Fruit fly (Drosophila melanogaster) whole organism, embryonic: ENCODE results near the gene MCU.

Source experiments
- Bgb ChIP-seq: fragments of 200-800 bp; sonication (Bioruptor generic); IDR thresholded peaks from 2 replicates; pipeline ENCODE4 v1.3.6; 2022; ENCODE audit warnings: missing biosample characterization, missing genetic modification characterization; ENCODE audit not compliant: partially characterized antibody
- C15 ChIP-seq: fragments of 200-800 bp; sonication (Bioruptor generic); IDR thresholded peaks from 3 replicates; pipeline ENCODE4 v1.3.6; 2022; ENCODE audit warnings: missing biosample characterization, missing genetic modification characterization
- CG10267 ChIP-seq: fragments of 200-800 bp; sonication (Bioruptor generic); optimal IDR thresholded peaks from 2 replicates; lab custom pipeline; 2018; ENCODE audit warnings: missing biosample characterization, mild to moderate bottlenecking, missing genetic modification characterization, moderate library complexity
- CG10366 ChIP-seq: fragments of 200-800 bp; sonication (Bioruptor generic); IDR thresholded peaks from 2 replicates; pipeline ENCODE4 v1.3.6; 2022; ENCODE audit warnings: missing biosample characterization, missing genetic modification characterization
- CG12391 ChIP-seq: fragments of 200-800 bp; sonication (Bioruptor generic); optimal IDR thresholded peaks from 3 replicates; lab custom pipeline; 2018; ENCODE audit warnings: missing biosample characterization, mild to moderate bottlenecking, missing genetic modification characterization, moderate library complexity
- CG14050 ChIP-seq: fragments of 200-800 bp; sonication (Bioruptor generic); IDR thresholded peaks from 3 replicates; pipeline ENCODE4 v1.3.6; 2022; ENCODE audit warnings: missing biosample characterization, missing genetic modification characterization
- CG15514 ChIP-seq: fragments of 200-800 bp; sonication (Bioruptor generic); optimal IDR thresholded peaks from 3 replicates; lab custom pipeline; 2017; ENCODE audit warnings: missing biosample characterization, missing genetic modification characterization, mild to moderate bottlenecking, moderate library complexity, missing genetic modification reagents
- CG17802 ChIP-seq: fragments of 200-800 bp; sonication (Bioruptor generic); optimal IDR thresholded peaks from 2 replicates; lab custom pipeline; 2018; ENCODE audit warnings: missing biosample characterization, mild to moderate bottlenecking, missing genetic modification characterization, moderate library complexity
- CG17912 ChIP-seq: fragments of 200-800 bp; sonication (Bioruptor generic); optimal IDR thresholded peaks from 2 replicates; lab custom pipeline; 2018; ENCODE audit warnings: missing biosample characterization, mild to moderate bottlenecking, missing genetic modification characterization
- CG18011 ChIP-seq: fragments of 200-800 bp; sonication (Bioruptor generic); optimal IDR thresholded peaks from 2 replicates; lab custom pipeline; 2017; ENCODE audit warnings: missing biosample characterization, missing genetic modification characterization, mild to moderate bottlenecking, moderate library complexity, missing genotype
- CG1832 ChIP-seq: fragments of 200-800 bp; sonication (Bioruptor generic); optimal IDR thresholded peaks from 2 replicates; lab custom pipeline; 2017; ENCODE audit warnings: missing biosample characterization, mild to moderate bottlenecking, missing genetic modification characterization, inconsistent platforms
- CG2678 ChIP-seq: fragments of 200-800 bp; sonication (Bioruptor generic); optimal IDR thresholded peaks from 3 replicates; lab custom pipeline; 2019; ENCODE audit warnings: missing biosample characterization, mild to moderate bottlenecking, missing genetic modification characterization, moderate library complexity
- CG2712 ChIP-seq: fragments of 200-800 bp; optimal IDR thresholded peaks from 3 replicates; lab custom pipeline; 2019; ENCODE audit warnings: missing biosample characterization, mild to moderate bottlenecking, missing genetic modification characterization, moderate library complexity
- CG30020 ChIP-seq: fragments of 200-800 bp; optimal IDR thresholded peaks from 2 replicates; lab custom pipeline; 2019; ENCODE audit warnings: missing biosample characterization, mild to moderate bottlenecking, missing genetic modification characterization, moderate library complexity
- CG30403 ChIP-seq: fragments of 200-800 bp; sonication (Bioruptor generic); optimal IDR thresholded peaks from 3 replicates; lab custom pipeline; 2016; ENCODE audit warnings: missing biosample characterization, missing genetic modification characterization
- CG31224 ChIP-seq: fragments of 200-800 bp; sonication (Bioruptor generic); IDR thresholded peaks from 2 replicates; pipeline ENCODE4 v1.3.6; 2022; ENCODE audit warnings: missing biosample characterization, missing genetic modification characterization
- CG3163 ChIP-seq: fragments of 200-800 bp; sonication (Bioruptor generic); optimal IDR thresholded peaks from 3 replicates; lab custom pipeline; 2016; ENCODE audit warnings: missing biosample characterization, missing genetic modification characterization
- CG34224 ChIP-seq: fragments of 200-800 bp; sonication (Bioruptor generic); IDR thresholded peaks from 3 replicates; pipeline ENCODE4 v1.3.6; 2022; ENCODE audit warnings: missing biosample characterization, missing genetic modification characterization; ENCODE audit not compliant: partially characterized antibody
- CG42726 ChIP-seq: fragments of 200-800 bp; sonication (Bioruptor generic); IDR thresholded peaks from 2 replicates; pipeline ENCODE4 v1.3.6; 2022; ENCODE audit warnings: missing biosample characterization, missing genetic modification characterization; ENCODE audit not compliant: partially characterized antibody
- CG4328 ChIP-seq: fragments of 200-800 bp; sonication (Bioruptor generic); optimal IDR thresholded peaks from 3 replicates; lab custom pipeline; 2017; ENCODE audit warnings: missing biosample characterization, missing genetic modification reagents, missing genetic modification characterization
- CG4820 ChIP-seq: fragments of 200-800 bp; sonication (Bioruptor generic); optimal IDR thresholded peaks from 3 replicates; lab custom pipeline; 2016; ENCODE audit warnings: missing biosample characterization, missing genetic modification characterization
- CG7928 ChIP-seq: fragments of 200-800 bp; sonication (Bioruptor generic); optimal IDR thresholded peaks from 2 replicates; lab custom pipeline; 2017; ENCODE audit warnings: missing biosample characterization, mild to moderate bottlenecking, missing genetic modification characterization
- Elba2 ChIP-seq: fragments of 200-800 bp; sonication (Bioruptor generic); optimal IDR thresholded peaks from 3 replicates; lab custom pipeline; 2016; ENCODE audit warnings: missing biosample characterization, missing genetic modification characterization
- HLHmδ ChIP-seq: fragments of 200-800 bp; sonication (Bioruptor generic); optimal IDR thresholded peaks from 2 replicates; lab custom pipeline; 2018; ENCODE audit warnings: missing biosample characterization, mild to moderate bottlenecking, missing genetic modification characterization, moderate library complexity
- Mes4 ChIP-seq: fragments of 200-800 bp; sonication (Bioruptor generic); optimal IDR thresholded peaks from 2 replicates; lab custom pipeline; 2016; ENCODE audit warnings: missing biosample characterization, missing genetic modification characterization
- Nf-YB ChIP-seq: fragments of 200-800 bp; sonication (Bioruptor generic); optimal IDR thresholded peaks from 3 replicates; lab custom pipeline; 2019; ENCODE audit warnings: missing biosample characterization, mild to moderate bottlenecking, missing genetic modification characterization, moderate library complexity
- Optix ChIP-seq: fragments of 200-800 bp; sonication (Bioruptor generic); IDR thresholded peaks from 3 replicates; pipeline ENCODE4 v1.3.6; 2022; ENCODE audit warnings: missing biosample characterization, missing genetic modification characterization
- Rfx ChIP-seq: fragments of 200-800 bp; sonication (Bioruptor generic); IDR thresholded peaks from 2 replicates; pipeline ENCODE4 v1.3.6; 2022; ENCODE audit warnings: missing biosample characterization, missing genetic modification characterization
- Scr ChIP-seq: fragments of 200-800 bp; sonication (Bioruptor generic); IDR thresholded peaks from 2 replicates; pipeline ENCODE4 v1.3.6; 2022; ENCODE audit warnings: missing biosample characterization, missing genetic modification characterization; ENCODE audit not compliant: partially characterized antibody
- Sin3A ChIP-seq: fragments of >200 bp; optimal IDR thresholded peaks from 2 replicates; lab custom pipeline; 2018
- Sry-β ChIP-seq: fragments of 200-800 bp; sonication (Bioruptor generic); optimal IDR thresholded peaks from 2 replicates; lab custom pipeline; 2018; ENCODE audit warnings: missing biosample characterization, mild to moderate bottlenecking, missing genetic modification characterization, moderate library complexity
- Stat92E ChIP-seq, 3 experiments: fragments of >200 bp in 2 of 3; fragments of 200-800 bp in 1 of 3; sonication (Bioruptor generic) in 1 of 3; optimal IDR thresholded peaks; 2 replicates each; lab custom pipeline; 2017 to 2019; ENCODE audit warnings: missing biosample characterization in 3 of 3, missing genetic modification characterization in 3 of 3, mild to moderate bottlenecking in 1 of 3, moderate library complexity in 1 of 3
- Tbp ChIP-seq: fragments of >200 bp; optimal IDR thresholded peaks from 2 replicates; lab custom pipeline; 2018; ENCODE audit warnings: missing biosample characterization, missing genetic modification characterization
- Vsx1 ChIP-seq: fragments of 200-800 bp; sonication (Bioruptor generic); optimal IDR thresholded peaks from 2 replicates; lab custom pipeline; 2017; ENCODE audit warnings: missing biosample characterization, mild to moderate bottlenecking, missing genetic modification characterization, missing genetic modification reagents
- ara ChIP-seq: fragments of 200-800 bp; sonication (Bioruptor generic); IDR thresholded peaks from 2 replicates; pipeline ENCODE4 v1.3.6; 2022; ENCODE audit warnings: missing biosample characterization, missing genetic modification characterization
- bab2 ChIP-seq: fragments of 200-800 bp; sonication (Bioruptor generic); optimal IDR thresholded peaks from 2 replicates; lab custom pipeline; 2016; ENCODE audit warnings: missing biosample characterization, missing genetic modification characterization
- btn ChIP-seq: fragments of 200-800 bp; sonication (Bioruptor generic); optimal IDR thresholded peaks from 2 replicates; lab custom pipeline; 2016; ENCODE audit warnings: missing biosample characterization, missing genetic modification characterization
- crc ChIP-seq: fragments of 200-800 bp; sonication (Bioruptor generic); optimal IDR thresholded peaks from 2 replicates; lab custom pipeline; 2016; ENCODE audit warnings: missing biosample characterization, missing genetic modification characterization
- dan ChIP-seq: fragments of 200-800 bp; sonication (Bioruptor generic); IDR thresholded peaks from 2 replicates; pipeline ENCODE4 v1.3.6; 2022; ENCODE audit warnings: missing biosample characterization, missing genetic modification characterization
- fd3F ChIP-seq: fragments of 200-800 bp; sonication (Bioruptor generic); optimal IDR thresholded peaks from 2 replicates; lab custom pipeline; 2018; ENCODE audit warnings: missing biosample characterization, mild to moderate bottlenecking, missing genetic modification characterization, moderate library complexity
- kah ChIP-seq: fragments of 200-800 bp; sonication (Bioruptor generic); optimal IDR thresholded peaks from 2 replicates; lab custom pipeline; 2018; ENCODE audit warnings: missing biosample characterization, mild to moderate bottlenecking, missing genetic modification characterization
- lilli ChIP-seq: fragments of 200-800 bp; sonication (Bioruptor generic); optimal IDR thresholded peaks from 3 replicates; lab custom pipeline; 2016; ENCODE audit warnings: missing biosample characterization, missing genetic modification characterization
- nau ChIP-seq: fragments of 200-800 bp; sonication (Bioruptor generic); optimal IDR thresholded peaks from 3 replicates; lab custom pipeline; 2017; ENCODE audit warnings: missing biosample characterization, mild to moderate bottlenecking, missing genetic modification characterization, missing genetic modification reagents
- oc ChIP-seq: fragments of 200-800 bp; sonication (Bioruptor generic); optimal IDR thresholded peaks from 2 replicates; lab custom pipeline; 2018; ENCODE audit warnings: missing biosample characterization, mild to moderate bottlenecking, missing genetic modification characterization, moderate library complexity
- row ChIP-seq: fragments of 200-800 bp; sonication (Bioruptor generic); IDR thresholded peaks from 3 replicates; pipeline ENCODE4 v1.3.6; 2022; ENCODE audit warnings: missing biosample characterization, missing genetic modification characterization
- sna ChIP-seq: fragments of 200-800 bp; sonication (Bioruptor generic); IDR thresholded peaks from 2 replicates; pipeline ENCODE4 v1.3.6; 2022; ENCODE audit warnings: missing biosample characterization, missing genetic modification characterization; ENCODE audit not compliant: partially characterized antibody
- sob ChIP-seq: fragments of 200-800 bp; sonication (Bioruptor generic); IDR thresholded peaks from 2 replicates; pipeline ENCODE4 v1.3.6; 2022; ENCODE audit warnings: missing biosample characterization, missing genetic modification characterization
- usp ChIP-seq: fragments of >200 bp; optimal IDR thresholded peaks from 2 replicates; lab custom pipeline; 2017; ENCODE audit warnings: missing biosample characterization, missing genetic modification characterization
- wek ChIP-seq: fragments of 200-800 bp; sonication (Bioruptor generic); optimal IDR thresholded peaks from 3 replicates; lab custom pipeline; 2018; ENCODE audit warnings: missing biosample characterization, mild to moderate bottlenecking, missing genetic modification characterization, moderate library complexity
- zen ChIP-seq: fragments of 200-800 bp; sonication (Bioruptor generic); optimal IDR thresholded peaks from 3 replicates; lab custom pipeline; 2018; ENCODE audit warnings: missing biosample characterization, mild to moderate bottlenecking, missing genetic modification characterization, moderate library complexity
- zfh1 ChIP-seq: fragments of 200-800 bp; sonication (Bioruptor generic); IDR thresholded peaks from 3 replicates; pipeline ENCODE4 v1.3.6; 2022; ENCODE audit warnings: missing biosample characterization, missing genetic modification characterization

Gene MCU

dm6 chr3L:6576709-6577108 lies 26.2 kb downstream of the MCU start (continued):
- peak; percentile 51; the same call in 1 of the 3 replicates for TF ChIP-seq C15
- TF ChIP-seq zen (tag; lab: Kevin White, UChicago), result no peak
- no peak for TF ChIP-seq CG7928 (GFP tag; lab: Kevin White, UChicago)
- no peak for TF ChIP-seq CG3163 (GFP tag; lab: Kevin White, UChicago)
- TF ChIP-seq CG42726 (GFP tag; lab: Robert Waterston, UW), result no peak
- 0 out of 2 replicates have a peak, but pooled peaks have one; percentile 36 for TF ChIP-seq dan
- no peak for TF ChIP-seq Stat92E (GFP tag; optimal IDR thresholded peaks at IDR 0.05; lab: Kevin White, UChicago)
- TF ChIP-seq Mes4 (GFP tag; lab: Kevin White, UChicago), result peak; percentile 10
- peak; percentile 30 for TF ChIP-seq nau (GFP tag; lab: Kevin White, UChicago)
- TF ChIP-seq kah (GFP tag; lab: Kevin White, UChicago), result peak; percentile 41
- peak; percentile 46 for TF ChIP-seq CG4820
- peak; percentile 77 for TF ChIP-seq CG14050 (GFP tag; lab: Robert Waterston, UW)
- TF ChIP-seq CG15514 (GFP tag; lab: Kevin White, UChicago), result peak; percentile 37
- TF ChIP-seq Scr (GFP tag; lab: Robert Waterston, UW), result no peak
- no peak for TF ChIP-seq CG17912 (GFP tag; lab: Kevin White, UChicago)
- no peak for TF ChIP-seq CG17802
- TF ChIP-seq Tbp (GFP tag; lab: Kevin White, UChicago), result no peak
- no peak for TF ChIP-seq Sry-β (GFP tag; lab: Kevin White, UChicago)
- TF ChIP-seq lilli (GFP tag; lab: Kevin White, UChicago), result no peak
- no peak for TF ChIP-seq CG4328 (GFP tag; lab: Kevin White, UChicago)
- TF ChIP-seq CG18011, result no peak
- no peak for TF ChIP-seq btn (GFP tag; lab: Kevin White, UChicago)
- no peak for TF ChIP-seq HLHmδ (GFP tag; lab: Kevin White, UChicago)
- peak; percentile 69 for TF ChIP-seq CG10366 (GFP tag; lab: Robert Waterston, UW)
- peak; percentile 42 for TF ChIP-seq fd3F (GFP tag; lab: Kevin White, UChicago)
- peak; percentile 36 for TF ChIP-seq crc (GFP tag; lab: Kevin White, UChicago)
- TF ChIP-seq CG1832, result no peak
- TF ChIP-seq Vsx1 (GFP tag; lab: Kevin White, UChicago), result no peak
- TF ChIP-seq CG31224, result no peak
- TF ChIP-seq CG2712 (tag; lab: Kevin White, UChicago), result no peak
- TF ChIP-seq CG12391 (tag; lab: Kevin White, UChicago), result no peak
- peak; percentile 75 for TF ChIP-seq row (GFP tag; lab: Robert Waterston, UW)
- TF ChIP-seq Bgb (GFP tag; lab: Robert Waterston, UW), result no peak
- TF ChIP-seq sob (GFP tag; lab: Robert Waterston, UW), result peak; percentile 66
- TF ChIP-seq usp (GFP tag; lab: Kevin White, UChicago), result no peak
- no peak for TF ChIP-seq Sin3A
- TF ChIP-seq sna (GFP tag; lab: Robert Waterston, UW), result no peak
- peak; percentile 39 for TF ChIP-seq CG30403 (GFP tag; lab: Kevin White, UChicago)
- TF ChIP-seq Elba2, result no peak
- peak; percentile 54 for TF ChIP-seq bab2 (GFP tag; lab: Kevin White, UChicago)
- peak; percentile 68 for TF ChIP-seq oc (tag; lab: Kevin White, UChicago)
- TF ChIP-seq ara (GFP tag; lab: Robert Waterston, UW), result peak; percentile 48; the same call in 1 of the 2 replicates
- TF ChIP-seq CG10267, result no peak
- TF ChIP-seq Nf-YB (GFP tag; lab: Kevin White, UChicago), result no peak
- no peak for TF ChIP-seq CG30020
- TF ChIP-seq wek (GFP tag; lab: Kevin White, UChicago), result no peak
- peak; percentile 55; the same call in 1 of the 3 replicates for TF ChIP-seq Optix (GFP tag; lab: Robert Waterston, UW)
- peak; percentile 68; the same call in 1 of the 3 replicates for TF ChIP-seq zfh1 (GFP tag; lab: Robert Waterston, UW)
- TF ChIP-seq CG2678 (tag; lab: Kevin White, UChicago), result peak; percentile 81
- TF ChIP-seq CG34224 (GFP tag; lab: Robert Waterston, UW), result no peak
- TF ChIP-seq Rfx, result peak; percentile 77
